Worm (Caenorhabditis elegans) whole organism, midembryonic: ENCODE measurements around the gene C27B7.6.

ENCODE experiments used
- T22C8.4 ChIP-seq: fragments of 200-800 bp; sonication (Bioruptor generic); IDR thresholded peaks from 2 replicates; pipeline ENCODE4 v1.3.6; 2022; ENCODE audit warnings: missing genetic modification characterization, missing compliant biosample characterization
- flt-1 ChIP-seq: fragments of 200-800 bp; sonication (Bioruptor generic); IDR thresholded peaks from 2 replicates; pipeline ENCODE4 v1.3.6; 2022; ENCODE audit warnings: missing genetic modification characterization, missing compliant biosample characterization
- klf-2 ChIP-seq: fragments of 200-800 bp; sonication (Bioruptor generic); conservative IDR thresholded peaks from 2 replicates; pipeline ENCODE4 v1.3.6; 2022; ENCODE audit warnings: missing genetic modification reagents, missing genetic modification characterization, missing compliant biosample characterization
- tab-1 ChIP-seq: fragments of 200-800 bp; sonication (Bioruptor generic); IDR thresholded peaks from 2 replicates; pipeline ENCODE4 v1.3.6; 2022; ENCODE audit warnings: missing genetic modification characterization, missing compliant biosample characterization
- ztf-23 ChIP-seq: fragments of 200-800 bp; sonication (Bioruptor generic); IDR thresholded peaks from 2 replicates; pipeline ENCODE4 v1.3.6; 2022; ENCODE audit warnings: missing genetic modification reagents, missing genetic modification characterization, missing compliant biosample characterization

DNA sequence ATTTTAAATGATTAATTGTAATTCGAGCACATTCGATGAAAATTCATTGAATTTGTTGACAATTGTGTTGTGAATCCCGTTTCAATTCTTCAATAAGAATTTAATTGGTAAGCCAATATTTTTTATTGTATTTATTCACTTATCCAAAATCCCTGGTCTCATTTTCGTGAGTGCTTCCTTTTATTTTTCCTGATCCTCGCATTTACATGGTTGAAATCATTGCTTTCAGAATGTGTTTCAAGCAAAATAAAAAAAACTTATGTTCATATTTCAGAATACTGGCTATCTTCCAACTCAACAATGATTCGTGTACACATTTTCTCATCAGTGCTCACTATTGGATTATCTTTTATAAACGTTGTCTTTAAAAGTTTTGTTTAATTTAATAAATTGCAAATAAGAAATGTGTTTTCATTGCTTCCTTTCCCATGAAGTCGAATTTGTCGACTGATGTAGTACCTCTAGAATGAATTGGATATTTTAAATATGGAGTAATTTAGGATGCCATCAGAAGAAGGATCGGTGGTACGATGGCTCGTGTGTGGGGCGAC, 23.9 kb upstream of the C27B7.6 start, which contains the start of the genes D1046.18 and slc-25A26:
- TF ChIP-seq klf-2 (GFP tag; lab: Robert Waterston, UW) (no peak), ztf-23 (GFP tag; lab: Robert Waterston, UW) (no peak), flt-1 (GFP tag; lab: Robert Waterston, UW) (no peak), tab-1 (GFP tag; lab: Robert Waterston, UW) (no peak), T22C8.4 (GFP tag; lab: Robert Waterston, UW) (no peak)
